Worm (Caenorhabditis elegans) whole organism, L2 larva: ENCODE measurements around the gene C35B1.4.

ENCODE experiments used
- C34F6.9 ChIP-seq: fragments of 150-350 bp; optimal IDR thresholded peaks from 2 replicates; lab custom pipeline; 2014; ENCODE audit warnings: missing biosample characterization, missing genetic modification characterization
- F13H6.1 ChIP-seq: sonication (generic microtip); optimal IDR thresholded peaks from 2 replicates; lab custom pipeline; 2016; ENCODE audit warnings: missing genetic modification characterization, missing compliant biosample characterization
- aly-2 ChIP-seq: fragments of 150-350 bp; optimal IDR thresholded peaks from 2 replicates; lab custom pipeline; 2014; ENCODE audit warnings: missing biosample characterization, missing genetic modification characterization
- ama-1 ChIP-seq: fragments of 150-350 bp; optimal IDR thresholded peaks from 2 replicates; lab custom pipeline; 2018; ENCODE audit warnings: inconsistent platforms
- lin-39 ChIP-seq: fragments of 150-350 bp; optimal IDR thresholded peaks from 2 replicates; lab custom pipeline; 2014; ENCODE audit warnings: missing biosample characterization, missing genetic modification reagents, missing genetic modification characterization
- nhr-11 ChIP-seq: fragments of 150-350 bp; optimal IDR thresholded peaks from 2 replicates; lab custom pipeline; 2014; ENCODE audit warnings: missing biosample characterization, missing genetic modification characterization
- nhr-12 ChIP-seq: fragments of 150-350 bp; optimal IDR thresholded peaks from 2 replicates; lab custom pipeline; 2014; ENCODE audit warnings: missing biosample characterization, missing genetic modification characterization
- nhr-23 ChIP-seq: fragments of 150-350 bp; optimal IDR thresholded peaks from 2 replicates; lab custom pipeline; 2014; ENCODE audit warnings: missing biosample characterization, missing genetic modification reagents, missing genetic modification characterization
- nhr-237 ChIP-seq: fragments of 150-350 bp; optimal IDR thresholded peaks from 2 replicates; lab custom pipeline; 2014; ENCODE audit warnings: missing biosample characterization, missing genetic modification characterization
- nhr-77 ChIP-seq: fragments of 150-350 bp; optimal IDR thresholded peaks from 2 replicates; lab custom pipeline; 2014; ENCODE audit warnings: missing biosample characterization, missing genetic modification characterization
- peb-1 ChIP-seq: fragments of 150-350 bp; optimal IDR thresholded peaks from 2 replicates; lab custom pipeline; 2014; ENCODE audit warnings: missing biosample characterization, missing genetic modification characterization
- skn-1 ChIP-seq: sonication (generic microtip); optimal IDR thresholded peaks from 2 replicates; lab custom pipeline; 2017; ENCODE audit warnings: missing biosample characterization, missing genetic modification characterization
- unc-39 ChIP-seq: fragments of 150-350 bp; optimal IDR thresholded peaks from 2 replicates; lab custom pipeline; 2014; ENCODE audit warnings: missing biosample characterization, missing genetic modification characterization
- ztf-1 ChIP-seq: fragments of 200-800 bp; sonication (Bioruptor generic); conservative IDR thresholded peaks from 2 replicates; pipeline ENCODE4 v1.3.6; 2022; ENCODE audit warnings: missing genetic modification characterization, missing compliant biosample characterization

ce11 chrIV:4120263-4120662 lies 40.6 kb downstream of the C35B1.4 start, which contains the start of gene F49F1.5:
- TF ChIP-seq nhr-237 (tag; lab: Kevin White, UChicago) (no peak), F13H6.1 (tag; lab: Kevin White, UChicago) (no peak), ztf-1 (GFP tag; lab: Robert Waterston, UW) (no peak), skn-1 (tag; lab: Kevin White, UChicago) (no peak), nhr-23 (tag; lab: Kevin White, UChicago) (no peak), C34F6.9 (tag; lab: Kevin White, UChicago) (no peak), peb-1 (no peak), nhr-77 (tag; lab: Kevin White, UChicago) (no peak), lin-39 (tag; lab: Kevin White, UChicago) (no peak), unc-39 (no peak), aly-2 (tag; lab: Kevin White, UChicago) (no peak), nhr-12 (tag; lab: Kevin White, UChicago) (no peak), nhr-11 (tag; lab: Kevin White, UChicago) (no peak), ama-1 (lab: Kevin White, UChicago) (no peak)
